Worm (Caenorhabditis elegans) whole organism, late embryonic: ENCODE measurements around the gene ptpn-22.

Source experiments
- T23F11.4 ChIP-seq: fragments of 200-800 bp; sonication (Bioruptor generic); optimal IDR thresholded peaks from 2 replicates; lab custom pipeline; 2018; ENCODE audit warnings: mild to moderate bottlenecking, missing genetic modification characterization, missing compliant biosample characterization
- ama-1 ChIP-seq: fragments of 150-350 bp; optimal IDR thresholded peaks from 2 replicates; lab custom pipeline; 2014
- ceh-14 ChIP-seq: sonication (generic microtip); optimal IDR thresholded peaks from 2 replicates; lab custom pipeline; 2016; ENCODE audit warnings: missing genotype, missing genetic modification characterization, missing compliant biosample characterization
- ceh-19 ChIP-seq: fragments of 200-800 bp; sonication (Bioruptor generic); optimal IDR thresholded peaks from 2 replicates; lab custom pipeline; 2018; ENCODE audit warnings: mild to moderate bottlenecking, missing genetic modification characterization, missing compliant biosample characterization
- ceh-30 ChIP-seq: fragments of 150-350 bp; optimal IDR thresholded peaks from 2 replicates; lab custom pipeline; 2014; ENCODE audit warnings: missing biosample characterization, missing genetic modification characterization
- ceh-31 ChIP-seq: sonication (generic microtip); optimal IDR thresholded peaks from 2 replicates; lab custom pipeline; 2016; ENCODE audit warnings: missing genetic modification characterization, missing compliant biosample characterization
- ceh-6 ChIP-seq: fragments of 200-800 bp; sonication (Bioruptor generic); optimal IDR thresholded peaks from 2 replicates; lab custom pipeline; 2018; ENCODE audit warnings: mild to moderate bottlenecking, missing genetic modification characterization, missing compliant biosample characterization
- ceh-9 ChIP-seq: sonication (generic microtip); optimal IDR thresholded peaks from 2 replicates; lab custom pipeline; 2016; ENCODE audit warnings: mild to moderate bottlenecking, missing genetic modification characterization, inconsistent platforms, missing compliant biosample characterization
- dmd-4 ChIP-seq: sonication (generic microtip); optimal IDR thresholded peaks from 2 replicates; lab custom pipeline; 2016; ENCODE audit warnings: borderline replicate concordance, missing genetic modification characterization, missing compliant biosample characterization
- dve-1 ChIP-seq: sonication (generic microtip); optimal IDR thresholded peaks from 2 replicates; lab custom pipeline; 2017; ENCODE audit warnings: antibody characterized with exemption, mild to moderate bottlenecking, missing genetic modification characterization, missing compliant biosample characterization
- elt-4 ChIP-seq: sonication (generic microtip); optimal IDR thresholded peaks from 2 replicates; lab custom pipeline; 2016; ENCODE audit warnings: missing genetic modification characterization, missing compliant biosample characterization
- fax-1 ChIP-seq: sonication (generic microtip); optimal IDR thresholded peaks from 2 replicates; lab custom pipeline; 2016; ENCODE audit warnings: missing genotype, missing genetic modification characterization, missing compliant biosample characterization
- fkh-10 ChIP-seq: fragments of 150-350 bp; optimal IDR thresholded peaks from 2 replicates; lab custom pipeline; 2014; ENCODE audit warnings: missing biosample characterization, missing genetic modification reagents, missing genetic modification characterization
- fkh-6 ChIP-seq: sonication (generic microtip); optimal IDR thresholded peaks from 2 replicates; lab custom pipeline; 2016; ENCODE audit warnings: missing genetic modification characterization, missing compliant biosample characterization
- gmeb-2 ChIP-seq: sonication (generic microtip); optimal IDR thresholded peaks from 2 replicates; lab custom pipeline; 2016; ENCODE audit warnings: missing genetic modification characterization, inconsistent platforms, missing compliant biosample characterization
- hlh-13 ChIP-seq: fragments of 200-800 bp; sonication (Bioruptor generic); optimal IDR thresholded peaks from 2 replicates; lab custom pipeline; 2018; ENCODE audit warnings: mild to moderate bottlenecking, missing genetic modification characterization, missing compliant biosample characterization
- hlh-15 ChIP-seq: sonication (generic microtip); optimal IDR thresholded peaks from 2 replicates; lab custom pipeline; 2016; ENCODE audit warnings: missing genetic modification characterization, missing compliant biosample characterization
- hlh-30 ChIP-seq: sonication (generic microtip); optimal IDR thresholded peaks from 2 replicates; lab custom pipeline; 2017; ENCODE audit warnings: antibody characterized with exemption, missing genetic modification characterization, missing compliant biosample characterization; ENCODE audit not compliant: insufficient read depth
- hlh-8 ChIP-seq: sonication (generic microtip); optimal IDR thresholded peaks from 2 replicates; lab custom pipeline; 2016; ENCODE audit warnings: missing genotype, missing genetic modification characterization, missing compliant biosample characterization
- lim-6 ChIP-seq: sonication (generic microtip); optimal IDR thresholded peaks from 2 replicates; lab custom pipeline; 2016; ENCODE audit warnings: missing genetic modification characterization, missing compliant biosample characterization
- madf-2 ChIP-seq: sonication (generic microtip); optimal IDR thresholded peaks from 2 replicates; lab custom pipeline; 2017; ENCODE audit warnings: missing genetic modification characterization, missing compliant biosample characterization
- nfya-1 ChIP-seq: sonication (generic microtip); optimal IDR thresholded peaks from 2 replicates; lab custom pipeline; 2017; ENCODE audit warnings: missing genetic modification characterization, mild to moderate bottlenecking, missing compliant biosample characterization, antibody characterized with exemption, moderate library complexity
- npax-4 ChIP-seq: sonication (generic microtip); optimal IDR thresholded peaks from 2 replicates; lab custom pipeline; 2016; ENCODE audit warnings: missing genetic modification characterization, missing compliant biosample characterization
- pag-3 ChIP-seq: sonication (generic microtip); optimal IDR thresholded peaks from 2 replicates; lab custom pipeline; 2016; ENCODE audit warnings: missing compliant biosample characterization, missing genetic modification characterization, borderline replicate concordance
- pax-1 ChIP-seq: fragments of 150-350 bp; optimal IDR thresholded peaks from 2 replicates; lab custom pipeline; 2014; ENCODE audit warnings: missing biosample characterization, missing genetic modification characterization
- pha-2 ChIP-seq: sonication (generic microtip); optimal IDR thresholded peaks from 2 replicates; lab custom pipeline; 2017; ENCODE audit warnings: mild to moderate bottlenecking, missing genetic modification characterization, missing compliant biosample characterization
- pha-4 ChIP-seq: fragments of 150-350 bp; optimal IDR thresholded peaks from 2 replicates; lab custom pipeline; 2018; ENCODE audit warnings: missing biosample characterization, missing genetic modification reagents, missing genetic modification characterization
- pqm-1 ChIP-seq: sonication (generic microtip); optimal IDR thresholded peaks from 2 replicates; lab custom pipeline; 2016; ENCODE audit warnings: missing genetic modification characterization, missing compliant biosample characterization
- ref-2 ChIP-seq: sonication (generic microtip); optimal IDR thresholded peaks from 2 replicates; lab custom pipeline; 2016; ENCODE audit warnings: missing genetic modification characterization, missing compliant biosample characterization
- sdc-2 ChIP-seq: sonication (generic microtip); optimal IDR thresholded peaks from 2 replicates; lab custom pipeline; 2016; ENCODE audit warnings: missing genotype, missing genetic modification characterization, missing compliant biosample characterization
- sox-4 ChIP-seq: sonication (generic microtip); optimal IDR thresholded peaks from 2 replicates; lab custom pipeline; 2017; ENCODE audit warnings: mild to moderate bottlenecking, missing genetic modification characterization, inconsistent platforms, missing compliant biosample characterization
- tbx-2 ChIP-seq: sonication (generic microtip); optimal IDR thresholded peaks from 2 replicates; lab custom pipeline; 2016; ENCODE audit warnings: missing genetic modification characterization, missing compliant biosample characterization
- tbx-7 ChIP-seq: sonication (generic microtip); optimal IDR thresholded peaks from 2 replicates; lab custom pipeline; 2016; ENCODE audit warnings: missing genotype, missing genetic modification characterization, missing compliant biosample characterization
- ttx-3 ChIP-seq: sonication (generic microtip); optimal IDR thresholded peaks from 2 replicates; lab custom pipeline; 2016; ENCODE audit warnings: missing genetic modification reagents, missing genetic modification characterization, missing compliant biosample characterization
- unc-3 ChIP-seq, 2 experiments: fragments of 200-800 bp in 1 of 2; sonication (Bioruptor generic) in 1 of 2; sonication (generic microtip) in 1 of 2; conservative IDR thresholded peaks in 1 of 2; optimal IDR thresholded peaks in 1 of 2; 2 replicates each; pipeline versions ENCODE4 v1.3.6 to Lab custom; 2016 to 2022; ENCODE audit warnings: missing compliant biosample characterization in 2 of 2, missing genetic modification characterization in 2 of 2, missing genetic modification reagents in 1 of 2
- unc-42 ChIP-seq: sonication (generic microtip); optimal IDR thresholded peaks from 2 replicates; lab custom pipeline; 2016; ENCODE audit warnings: missing genotype, missing genetic modification characterization, missing compliant biosample characterization
- unc-55 ChIP-seq: sonication (generic microtip); optimal IDR thresholded peaks from 2 replicates; lab custom pipeline; 2017; ENCODE audit warnings: missing biosample characterization, missing genetic modification reagents, missing genetic modification characterization
- zip-5 ChIP-seq: sonication (generic microtip); optimal IDR thresholded peaks from 2 replicates; lab custom pipeline; 2016; ENCODE audit warnings: missing genetic modification characterization, missing compliant biosample characterization

ptpn-22 gene

DNA sequence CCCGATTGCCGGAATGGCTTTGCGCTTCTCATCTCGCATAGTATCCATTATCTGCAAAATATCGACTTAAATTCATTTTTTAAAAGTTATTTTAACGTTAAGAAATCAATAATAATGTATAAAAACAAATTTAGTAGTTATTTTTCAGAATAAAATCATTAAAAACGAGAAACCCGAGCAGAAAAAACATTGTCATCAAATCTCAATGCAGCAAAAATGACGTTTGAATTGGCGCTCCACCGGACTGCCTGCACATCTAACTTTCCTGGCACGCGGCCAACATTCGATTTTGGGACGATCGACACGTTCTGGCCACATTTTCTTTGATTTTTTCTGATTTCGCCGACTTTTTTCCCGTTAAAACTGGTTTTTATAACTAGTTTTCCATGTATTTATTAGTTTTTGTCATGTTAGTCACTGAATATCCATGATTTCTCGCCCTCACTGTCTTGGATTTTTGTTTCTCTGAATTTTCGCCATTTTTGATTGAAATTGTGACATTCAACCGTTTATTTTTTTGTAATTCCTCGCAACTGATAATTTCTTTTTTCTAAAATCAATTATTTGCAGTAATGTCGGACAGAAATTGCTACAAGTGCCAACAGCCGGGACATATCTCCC is 30.3 kb downstream of the ptpn-22 start, which contains the start of the genes pbs-1 and K08D12.3:
Gene pbs-1, minus strand, starts transcription at position 51 of the 621 bp plus-strand sequence.
Gene K08D12.3, plus strand, starts transcription at position 571 of the 621 bp plus-strand sequence.
- TF ChIP-seq unc-55 (GFP tag; lab: Kevin White, UChicago) (peak; percentile 44), ceh-9 (tag; lab: Kevin White, UChicago) (no peak), nfya-1 (tag; lab: Kevin White, UChicago) (peak; percentile 58), hlh-30 (peak; percentile 6), tbx-2 (tag; lab: Kevin White, UChicago) (peak; percentile 19), ttx-3 (no peak)

DNA sequence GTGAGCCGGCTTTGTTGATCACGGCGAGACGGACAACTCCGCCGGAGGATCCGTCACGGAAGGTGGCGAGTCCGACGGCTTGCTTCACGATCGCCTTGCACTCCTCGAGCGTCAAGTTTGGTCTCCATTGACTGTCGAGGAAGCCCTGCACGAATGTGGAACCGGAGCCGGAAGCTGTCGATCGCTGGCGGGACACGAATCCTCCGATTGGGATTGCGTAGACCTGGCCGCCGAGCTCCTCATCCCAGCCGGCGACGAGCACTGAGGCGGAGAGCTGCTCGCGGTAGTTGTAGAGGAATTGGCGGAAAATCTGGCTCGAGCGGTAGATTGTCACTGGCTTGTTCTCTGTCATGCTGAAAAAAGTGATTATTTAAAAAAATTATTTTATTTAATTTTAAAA is 31.1 kb downstream of the ptpn-22 start:
- TF ChIP-seq hlh-15 (no peak), ref-2 (tag; lab: Kevin White, UChicago) (no peak), ceh-6 (GFP tag; lab: Kevin White, UChicago) (no peak), fax-1 (tag; lab: Kevin White, UChicago) (no peak), pqm-1 (tag; lab: Kevin White, UChicago) (no peak), fkh-6 (no peak), sox-4 (no peak), T23F11.4 (GFP tag; lab: Kevin White, UChicago) (no peak), unc-42 (no peak), madf-2 (no peak), sdc-2 (no peak), ceh-19 (GFP tag; lab: Kevin White, UChicago) (no peak), lim-6 (tag; lab: Kevin White, UChicago) (no peak), pha-4 (tag; lab: Kevin White, UChicago) (no peak), pag-3 (no peak), hlh-13 (GFP tag; lab: Kevin White, UChicago) (no peak), tbx-7 (no peak)
- TF ChIP-seq, all 69 proteins: peak for 0

ce11 chrIV:1708426-1708826 is 31.6 kb downstream of the ptpn-22 start:
- no peak for TF ChIP-seq gmeb-2 (tag; lab: Kevin White, UChicago)
- peak; percentile 19 for TF ChIP-seq ceh-31 (tag; lab: Kevin White, UChicago)
- TF ChIP-seq hlh-8 = no peak
- TF ChIP-seq, all 69 proteins: peak for 1

- TF ChIP-seq pha-2 (tag; lab: Kevin White, UChicago) (no peak), fkh-10 (no peak), ceh-30 (tag; lab: Kevin White, UChicago) (no peak), pha-4 (tag; lab: Kevin White, UChicago) (no peak), elt-4 (tag; lab: Kevin White, UChicago) (no peak), dve-1 (no peak), zip-5 (no peak), unc-3 (GFP tag; conservative IDR thresholded peaks at IDR 0.05; lab: Robert Waterston, UW) (no peak), unc-3 (tag; optimal IDR thresholded peaks at IDR 0.05; lab: Kevin White, UChicago) (no peak), dmd-4 (tag; lab: Kevin White, UChicago) (no peak), ceh-14 (tag; lab: Kevin White, UChicago) (no peak), npax-4 (tag; lab: Kevin White, UChicago) (no peak), pax-1 (no peak), hlh-15 (no peak), ama-1 (lab: Kevin White, UChicago) (no peak), tbx-2 (tag; lab: Kevin White, UChicago) (no peak)
Observed at ce11 chrIV:1707960-1708359, 32.1 kb downstream of the ptpn-22 start.
